Worm (Caenorhabditis elegans): ENCODE results near the gene Y50E8A.1.

Y50E8A.1 gene

DNA sequence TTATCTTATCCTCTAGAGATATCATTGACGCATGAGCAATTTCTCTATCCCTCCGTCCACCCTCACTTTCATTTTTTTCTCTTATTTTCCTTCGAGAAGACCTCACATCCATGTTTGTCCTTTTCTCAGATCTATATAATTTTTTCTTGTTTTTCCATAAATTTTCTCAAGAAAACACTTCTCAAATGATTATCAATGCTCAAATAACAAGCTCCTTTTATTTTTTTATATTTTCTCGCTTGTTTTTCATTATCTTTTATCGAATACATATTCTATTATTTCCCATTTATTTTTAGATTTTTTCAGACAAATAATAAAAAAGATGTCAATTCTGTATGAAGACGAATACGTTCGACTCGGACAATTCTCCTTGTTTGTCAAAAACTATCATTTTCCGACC, 3.7 kb upstream of the Y50E8A.1 start, which contains the start of gene R08A2.7:
Gene R08A2.7, plus strand, starts transcription at position 301 of the 400 bp plus-strand sequence.
- TF ChIP-seq elt-3 (tag; optimal IDR thresholded peaks at IDR 0.05) (no peak), ceh-16 (tag; optimal IDR thresholded peaks at IDR 0.05) (no peak), ztf-4 (tag; optimal IDR thresholded peaks at IDR 0.05) (no peak), mab-5 (tag; optimal IDR thresholded peaks at IDR 0.05) (no peak), blmp-1 (tag; optimal IDR thresholded peaks at IDR 0.05; ENCODE audit: insufficient read depth) (no peak), nhr-21 (tag; optimal IDR thresholded peaks at IDR 0.05) (no peak), nhr-10 (tag; optimal IDR thresholded peaks at IDR 0.05) (no peak), snpc-4 (tag; optimal IDR thresholded peaks at IDR 0.05) (no peak), lsy-2 (tag; optimal IDR thresholded peaks at IDR 0.05) (no peak), gmeb-1 (tag; optimal IDR thresholded peaks at IDR 0.05) (no peak)

DNA sequence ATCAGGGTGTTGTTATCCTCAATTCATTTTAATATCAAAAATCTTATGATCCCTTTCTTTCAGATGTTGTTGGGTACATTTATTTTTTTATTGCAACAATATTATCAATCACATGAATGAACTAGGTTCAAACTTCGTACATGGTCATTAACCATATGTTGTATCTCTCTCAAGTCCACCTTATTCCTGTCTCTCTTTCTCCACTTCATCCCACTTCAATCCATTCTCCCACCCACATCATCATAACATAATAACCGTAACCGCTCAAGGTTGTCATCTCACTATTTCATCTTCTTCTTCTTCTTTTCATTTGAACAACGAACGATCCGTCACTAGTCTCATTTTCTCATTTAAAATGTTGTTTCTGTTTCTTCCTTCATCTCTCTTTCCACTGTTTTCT, 1.3 kb upstream of the Y50E8A.1 start:
- peak; percentile 19 for TF ChIP-seq sma-3 (GFP tag; optimal IDR thresholded peaks at IDR 0.05)
- no peak for TF ChIP-seq zag-1 (tag; optimal IDR thresholded peaks at IDR 0.05)
- no peak for TF ChIP-seq Y55F3AM.14 (GFP tag; optimal IDR thresholded peaks at IDR 0.05)
- no peak for TF ChIP-seq ztf-1 (GFP tag; conservative IDR thresholded peaks at IDR 0.05)
- TF ChIP-seq F13H6.1 (tag; optimal IDR thresholded peaks at IDR 0.05), result no peak
- peak; percentile 77 for TF ChIP-seq sma-9 (GFP tag; optimal IDR thresholded peaks at IDR 0.05)
- TF ChIP-seq sma-9 (tag; optimal IDR thresholded peaks at IDR 0.05), result no peak
- TF ChIP-seq unc-62 (GFP tag; optimal IDR thresholded peaks at IDR 0.05), result no peak
- TF ChIP-seq peb-1 (tag; optimal IDR thresholded peaks at IDR 0.05), result no peak
- no peak for TF ChIP-seq C34F6.9 (tag; optimal IDR thresholded peaks at IDR 0.05)
- no peak for TF ChIP-seq nhr-11 (tag; optimal IDR thresholded peaks at IDR 0.05)
- no peak for TF ChIP-seq skn-1 (tag; optimal IDR thresholded peaks at IDR 0.05)
- TF ChIP-seq alr-1 (tag; optimal IDR thresholded peaks at IDR 0.05), result no peak
- peak; percentile 42 for TF ChIP-seq nhr-21 (tag; optimal IDR thresholded peaks at IDR 0.05)
- no peak for TF ChIP-seq dmd-4 (tag; optimal IDR thresholded peaks at IDR 0.05)
- TF ChIP-seq mbf-1 (tag; optimal IDR thresholded peaks at IDR 0.05), result no peak
- TF ChIP-seq lsy-2 (tag; optimal IDR thresholded peaks at IDR 0.05), result no peak
- no peak for TF ChIP-seq lin-39 (tag; optimal IDR thresholded peaks at IDR 0.05)

DNA sequence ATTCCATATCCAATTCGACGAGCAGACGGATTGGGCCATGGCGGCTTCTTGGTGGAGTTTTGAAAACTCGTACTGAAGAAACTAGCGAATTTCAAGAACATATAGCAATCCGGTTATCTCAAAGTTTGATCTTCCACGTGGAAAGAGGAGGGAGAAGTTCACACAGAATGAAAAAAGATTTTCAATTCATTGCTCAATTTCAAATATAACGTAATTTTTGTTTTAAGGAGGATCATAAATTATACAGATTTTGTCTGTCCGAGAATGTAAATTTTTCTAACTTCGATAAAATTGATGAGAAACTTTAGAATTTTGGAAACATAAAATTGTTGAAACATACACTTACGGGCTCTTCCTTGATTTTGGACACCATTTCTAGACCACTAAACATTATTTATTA, 2.1 kb downstream of the Y50E8A.1 start, which contains the start of gene Y50E8A.2:
Gene Y50E8A.2, minus strand, starts transcription at position 101 of the 400 bp plus-strand sequence.
- TF ChIP-seq elt-3 (tag; optimal IDR thresholded peaks at IDR 0.05) (no peak), C34F6.9 (tag; optimal IDR thresholded peaks at IDR 0.05) (no peak), F13H6.1 (tag; optimal IDR thresholded peaks at IDR 0.05) (no peak), nhr-6 (tag; optimal IDR thresholded peaks at IDR 0.05) (no peak)

DNA sequence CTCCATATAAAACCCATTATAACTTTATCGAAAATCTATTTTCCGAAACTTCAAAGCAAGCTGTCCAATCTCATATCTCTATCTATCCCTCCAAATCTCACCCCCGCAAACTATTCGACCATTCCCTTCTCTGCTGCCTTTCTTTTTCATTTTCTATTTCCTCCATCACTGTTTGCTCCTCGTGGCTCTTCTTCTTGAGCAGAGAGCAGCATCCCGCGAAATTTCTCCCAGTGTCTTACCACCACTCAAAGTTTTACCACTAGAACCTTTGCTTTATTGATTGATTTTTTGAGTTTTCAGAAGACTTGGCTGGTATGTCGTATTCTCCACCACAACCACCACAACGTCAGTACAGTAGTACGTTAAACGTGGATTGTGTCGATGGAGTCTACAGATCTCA, 2.6 kb downstream of the Y50E8A.1 start, which contains the start of gene oig-3:
Gene oig-3, plus strand, starts transcription at position 301 of the 400 bp plus-strand sequence.
- no peak for TF ChIP-seq ceh-82 (tag; optimal IDR thresholded peaks at IDR 0.05)
- TF ChIP-seq F13H6.1 (tag; optimal IDR thresholded peaks at IDR 0.05), result no peak
- TF ChIP-seq R02D3.7 (tag; optimal IDR thresholded peaks at IDR 0.05), result no peak
- TF ChIP-seq sma-3 (GFP tag; optimal IDR thresholded peaks at IDR 0.05), result no peak
- TF ChIP-seq fos-1 (tag; optimal IDR thresholded peaks at IDR 0.05), result no peak
- TF ChIP-seq unc-55 (GFP tag; optimal IDR thresholded peaks at IDR 0.05), result no peak
- TF ChIP-seq nhr-77 (tag; optimal IDR thresholded peaks at IDR 0.05), result no peak
- no peak for TF ChIP-seq ZK546.5 (tag; optimal IDR thresholded peaks at IDR 0.05)
- TF ChIP-seq alr-1 (tag; optimal IDR thresholded peaks at IDR 0.05), result no peak
- TF ChIP-seq ama-1 (optimal IDR thresholded peaks at IDR 0.05), result no peak
- TF ChIP-seq ceh-16 (tag; optimal IDR thresholded peaks at IDR 0.05), result no peak
- no peak for TF ChIP-seq zag-1 (tag; optimal IDR thresholded peaks at IDR 0.05)
- no peak for TF ChIP-seq nhr-10 (tag; optimal IDR thresholded peaks at IDR 0.05)
- no peak for TF ChIP-seq nhr-6 (tag; optimal IDR thresholded peaks at IDR 0.05)
- TF ChIP-seq mbf-1 (tag; optimal IDR thresholded peaks at IDR 0.05), result no peak
- no peak for TF ChIP-seq lin-39 (tag; optimal IDR thresholded peaks at IDR 0.05)
- no peak for TF ChIP-seq crh-2 (tag; optimal IDR thresholded peaks at IDR 0.05)
- no peak for TF ChIP-seq blmp-1 (tag; optimal IDR thresholded peaks at IDR 0.05; ENCODE audit: insufficient read depth)

DNA sequence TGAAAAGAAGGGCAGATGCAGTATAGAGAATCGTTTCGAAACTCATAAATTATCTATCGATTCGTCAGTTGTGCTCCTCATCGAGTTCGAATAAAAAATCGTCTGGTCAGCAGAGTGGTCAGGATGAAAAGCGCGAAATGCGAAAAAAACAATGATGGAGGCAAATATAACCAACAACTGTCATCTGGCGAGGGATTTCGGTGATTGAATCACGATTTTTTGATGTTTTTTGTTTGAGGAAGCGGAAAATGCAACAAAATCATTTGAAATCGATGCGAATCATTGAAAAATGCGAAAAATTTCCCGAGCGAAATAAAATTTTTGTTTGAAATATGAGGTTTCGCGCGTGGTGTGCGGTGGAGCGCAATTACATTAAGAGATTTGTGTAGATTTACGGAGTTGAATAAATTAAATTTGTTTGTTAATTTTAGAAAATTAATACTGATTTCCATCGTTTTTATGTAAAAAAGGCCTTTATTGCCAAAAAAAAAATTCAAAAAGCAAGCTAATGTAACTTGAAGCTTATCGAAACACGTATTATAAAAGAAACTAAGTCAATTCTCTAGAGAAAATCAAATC, 7.6 kb downstream of the Y50E8A.1 start, which contains the start of gene unc-61:
Gene unc-61, minus strand, starts transcription at position 51 of the 579 bp plus-strand sequence.
- TF ChIP-seq nhr-11 (tag; optimal IDR thresholded peaks at IDR 0.05), result no peak
- no peak for TF ChIP-seq nhr-6 (tag; optimal IDR thresholded peaks at IDR 0.05)
- TF ChIP-seq zag-1 (tag; optimal IDR thresholded peaks at IDR 0.05), result no peak
- TF ChIP-seq dmd-4 (tag; optimal IDR thresholded peaks at IDR 0.05), result no peak
- TF ChIP-seq nhr-129 (tag; optimal IDR thresholded peaks at IDR 0.05), result peak; percentile 7
- TF ChIP-seq C34F6.9 (tag; optimal IDR thresholded peaks at IDR 0.05), result peak; percentile 48
- no peak for TF ChIP-seq ceh-82 (tag; optimal IDR thresholded peaks at IDR 0.05)
- peak; percentile 60 for TF ChIP-seq unc-55 (GFP tag; optimal IDR thresholded peaks at IDR 0.05)
- peak; percentile 83 for TF ChIP-seq gmeb-1 (tag; optimal IDR thresholded peaks at IDR 0.05)
- TF ChIP-seq R02D3.7 (tag; optimal IDR thresholded peaks at IDR 0.05), result peak; percentile 65
- no peak for TF ChIP-seq ZK546.5 (tag; optimal IDR thresholded peaks at IDR 0.05)
- TF ChIP-seq lsy-2 (tag; optimal IDR thresholded peaks at IDR 0.05), result no peak

All from whole organism, L2 larva.